Fruit fly (Drosophila melanogaster) whole organism: ENCODE data around the gene prtp.
A peak's percentile ranks its signal among the peaks of the same experiment; 100 is the strongest.

Experiments used
- Dll ChIP-seq: fragments of >200 bp; optimal IDR thresholded peaks from 2 replicates; lab custom pipeline; 2017
- EcR ChIP-seq, 2 experiments: fragments of >200 bp; optimal IDR thresholded peaks; 2 replicates each; lab custom pipeline; 2017; ENCODE audit warnings: missing biosample characterization in 2 of 2, missing genetic modification characterization in 2 of 2, missing genetic modification reagents in 2 of 2
- pan ChIP-seq: fragments of >200 bp; optimal IDR thresholded peaks from 2 replicates; lab custom pipeline; 2017
- psq ChIP-seq: fragments of >200 bp; optimal IDR thresholded peaks from 2 replicates; lab custom pipeline; 2017
- usp ChIP-seq: fragments of >200 bp; optimal IDR thresholded peaks from 2 replicates; lab custom pipeline; 2017; ENCODE audit warnings: missing biosample characterization, missing genetic modification characterization, mixed read lengths

dm6 chrX:11681558-11682551, 34.7 kb upstream of the prtp start:
- TF ChIP-seq Dll (lab: Kevin White, UChicago) (peak; percentile 66), psq (no peak), pan (lab: Kevin White, UChicago) (no peak), usp (GFP tag; lab: Kevin White, UChicago) (no peak), EcR (GFP tag; optimal IDR thresholded peaks at IDR 0.05; lab: Kevin White, UChicago) (peak in 1 of 2 experiments; percentile 96)
